Worm (Caenorhabditis elegans): ENCODE data around the gene unc-32.

DNA sequence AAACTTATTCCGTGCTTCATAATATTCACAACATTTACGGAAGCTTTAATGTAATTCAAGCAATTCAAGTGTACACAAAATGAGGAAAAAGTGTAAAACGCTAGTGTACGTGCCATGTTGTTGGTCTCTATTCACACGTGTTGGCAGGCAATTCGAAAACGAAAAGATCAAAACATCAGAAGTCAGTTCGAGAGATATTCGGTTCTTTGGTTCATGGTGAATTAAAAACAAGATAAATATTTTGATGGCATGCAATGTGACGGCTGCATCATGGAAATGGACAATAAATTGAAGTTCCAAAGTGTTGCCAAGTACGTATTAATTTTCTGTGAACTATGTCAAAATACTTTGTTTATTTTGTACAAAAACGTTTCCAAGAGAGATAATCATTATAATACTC is 16.6 kb downstream of the unc-32 start:
- no peak for TF ChIP-seq nhr-77 (tag; optimal IDR thresholded peaks at IDR 0.05)
- TF ChIP-seq fkh-2 (tag; optimal IDR thresholded peaks at IDR 0.05) = no peak
- no peak for TF ChIP-seq egl-27 (tag; optimal IDR thresholded peaks at IDR 0.05)
- TF ChIP-seq mdl-1 (tag; optimal IDR thresholded peaks at IDR 0.05) = no peak
- TF ChIP-seq pqm-1 (tag; optimal IDR thresholded peaks at IDR 0.05) = no peak
